Worm (Caenorhabditis elegans) whole organism, L1 larva: ENCODE measurements around the gene R08E5.1.

Experiments used
- nhr-28 ChIP-seq: fragments of 150-350 bp; optimal IDR thresholded peaks from 2 replicates; lab custom pipeline; 2014; ENCODE audit warnings: missing biosample characterization, missing genetic modification characterization
- nhr-77 ChIP-seq: fragments of 150-350 bp; optimal IDR thresholded peaks from 2 replicates; lab custom pipeline; 2014; ENCODE audit warnings: missing biosample characterization, missing genetic modification characterization
- pqm-1 ChIP-seq: sonication (generic microtip); optimal IDR thresholded peaks from 3 replicates; lab custom pipeline; 2017; ENCODE audit warnings: missing biosample characterization, missing genetic modification characterization
- snpc-4 ChIP-seq: fragments of 150-350 bp; optimal IDR thresholded peaks from 2 replicates; lab custom pipeline; 2014; ENCODE audit warnings: missing biosample characterization, missing genetic modification characterization
- unc-62 ChIP-seq: fragments of 150-350 bp; optimal IDR thresholded peaks from 2 replicates; lab custom pipeline; 2014; ENCODE audit warnings: missing biosample characterization, missing genetic modification reagents, missing genetic modification characterization

DNA sequence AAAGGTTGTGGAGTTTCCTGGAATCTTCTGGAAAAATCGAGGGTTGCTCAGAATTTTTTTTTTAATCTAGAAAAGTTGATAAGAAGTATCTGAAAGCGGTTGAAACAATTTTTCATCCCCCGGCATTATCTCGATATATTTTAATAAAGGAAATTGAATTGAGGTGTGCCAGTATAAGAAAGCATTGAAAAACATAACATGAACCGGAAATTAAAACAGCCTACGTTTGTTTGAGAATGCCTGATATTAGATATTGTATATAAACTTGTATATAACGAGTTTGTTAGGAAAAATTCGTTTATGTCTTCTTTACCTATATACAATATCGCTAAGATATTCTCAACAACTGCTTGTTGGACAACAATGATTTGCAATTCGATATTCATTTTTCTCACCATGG is 46.5 kb downstream of the R08E5.1 start, which contains the start of gene str-30:
- TF ChIP-seq nhr-77 (tag; lab: Kevin White, UChicago), result no peak
- no peak for TF ChIP-seq snpc-4
- TF ChIP-seq nhr-28, result no peak
- TF ChIP-seq pqm-1 (tag; lab: Kevin White, UChicago), result no peak
- TF ChIP-seq unc-62 (GFP tag; lab: Kevin White, UChicago), result no peak
